Worm (Caenorhabditis elegans) whole organism, late embryonic: ENCODE results near the gene cand-1.

Source experiments
- C08G9.2 ChIP-seq: sonication (generic microtip); optimal IDR thresholded peaks from 2 replicates; lab custom pipeline; 2016; ENCODE audit warnings: mild to moderate bottlenecking, missing genetic modification characterization, moderate library complexity, missing compliant biosample characterization
- F13H6.1 ChIP-seq: sonication (generic microtip); optimal IDR thresholded peaks from 2 replicates; lab custom pipeline; 2016; ENCODE audit warnings: missing genetic modification characterization, missing compliant biosample characterization
- K09A11.1 ChIP-seq: sonication (generic microtip); optimal IDR thresholded peaks from 2 replicates; lab custom pipeline; 2017; ENCODE audit warnings: antibody characterized with exemption, mild to moderate bottlenecking, missing genetic modification characterization, missing compliant biosample characterization; ENCODE audit not compliant: insufficient read depth
- ama-1 ChIP-seq: fragments of 150-350 bp; optimal IDR thresholded peaks from 2 replicates; lab custom pipeline; 2014
- ceh-18 ChIP-seq: sonication (generic microtip); optimal IDR thresholded peaks from 2 replicates; lab custom pipeline; 2016; ENCODE audit warnings: missing genetic modification characterization, missing compliant biosample characterization
- ceh-2 ChIP-seq: sonication (generic microtip); optimal IDR thresholded peaks from 2 replicates; lab custom pipeline; 2016; ENCODE audit warnings: missing genotype, missing genetic modification characterization, missing compliant biosample characterization
- ceh-9 ChIP-seq: sonication (generic microtip); optimal IDR thresholded peaks from 2 replicates; lab custom pipeline; 2016; ENCODE audit warnings: mild to moderate bottlenecking, missing genetic modification characterization, inconsistent platforms, missing compliant biosample characterization
- elt-2 ChIP-seq: sonication (generic microtip); optimal IDR thresholded peaks from 2 replicates; lab custom pipeline; 2016; ENCODE audit warnings: missing genetic modification reagents, missing genetic modification characterization, missing compliant biosample characterization
- hlh-6 ChIP-seq: sonication (generic microtip); optimal IDR thresholded peaks from 2 replicates; lab custom pipeline; 2016; ENCODE audit warnings: missing genotype, missing genetic modification characterization, missing compliant biosample characterization
- odd-2 ChIP-seq: sonication (generic microtip); optimal IDR thresholded peaks from 2 replicates; lab custom pipeline; 2017; ENCODE audit warnings: antibody characterized with exemption, mild to moderate bottlenecking, missing genetic modification characterization, missing compliant biosample characterization
- pha-4 ChIP-seq: fragments of 150-350 bp; optimal IDR thresholded peaks from 2 replicates; lab custom pipeline; 2018; ENCODE audit warnings: missing biosample characterization, missing genetic modification reagents, missing genetic modification characterization
- pqm-1 ChIP-seq: sonication (generic microtip); optimal IDR thresholded peaks from 2 replicates; lab custom pipeline; 2016; ENCODE audit warnings: missing genetic modification characterization, missing compliant biosample characterization
- rnt-1 ChIP-seq: sonication (generic microtip); optimal IDR thresholded peaks from 2 replicates; lab custom pipeline; 2016; ENCODE audit warnings: missing genetic modification characterization, missing compliant biosample characterization
- zip-5 ChIP-seq: sonication (generic microtip); optimal IDR thresholded peaks from 2 replicates; lab custom pipeline; 2016; ENCODE audit warnings: missing genetic modification characterization, missing compliant biosample characterization

ce11 chrV:16793312-16793711 is 9.4 kb upstream of the cand-1 start:
- no peak for TF ChIP-seq ceh-9 (tag; lab: Kevin White, UChicago)
- no peak for TF ChIP-seq rnt-1 (tag; lab: Kevin White, UChicago)
- no peak for TF ChIP-seq odd-2
- no peak for TF ChIP-seq ceh-18
- no peak for TF ChIP-seq K09A11.1 (tag; lab: Kevin White, UChicago)
- TF ChIP-seq ceh-2 (tag; lab: Kevin White, UChicago) = no peak
- no peak for TF ChIP-seq hlh-6
- TF ChIP-seq zip-5 (tag; lab: Kevin White, UChicago) = no peak
- TF ChIP-seq ama-1 (lab: Kevin White, UChicago) = no peak
- no peak for TF ChIP-seq elt-2 (tag; lab: Kevin White, UChicago)
- no peak for TF ChIP-seq pqm-1 (tag; lab: Kevin White, UChicago)
- TF ChIP-seq C08G9.2 (tag; lab: Kevin White, UChicago) = no peak
- no peak for TF ChIP-seq pha-4 (tag; lab: Kevin White, UChicago)
- no peak for TF ChIP-seq F13H6.1
